Fruit fly (Drosophila melanogaster) whole organism, embryonic: Measurements from ENCODE around the gene STUB1.

ENCODE experiments used
- Abd-B ChIP-seq: fragments of 200-800 bp; sonication (Bioruptor generic); optimal IDR thresholded peaks from 2 replicates; lab custom pipeline; 2018; ENCODE audit warnings: missing biosample characterization, mild to moderate bottlenecking, missing genetic modification characterization, moderate library complexity
- Ada2b ChIP-seq: fragments of 200-800 bp; sonication (Bioruptor generic); IDR thresholded peaks from 2 replicates; pipeline ENCODE4 v1.3.6; 2022; ENCODE audit warnings: missing biosample characterization, missing genetic modification characterization
- Antp ChIP-seq: fragments of 200-800 bp; sonication (Bioruptor generic); optimal IDR thresholded peaks from 3 replicates; lab custom pipeline; 2016; ENCODE audit warnings: missing biosample characterization, missing genetic modification characterization
- BEAF-32 ChIP-seq: fragments of 200-800 bp; sonication (Bioruptor generic); optimal IDR thresholded peaks from 3 replicates; lab custom pipeline; 2017; ENCODE audit warnings: missing biosample characterization, missing genetic modification characterization, mild to moderate bottlenecking, moderate library complexity, missing genetic modification reagents
- CG11695 ChIP-seq: fragments of 200-800 bp; sonication (Bioruptor generic); IDR thresholded peaks from 3 replicates; pipeline ENCODE4 v1.3.6; 2022; ENCODE audit warnings: missing biosample characterization, missing genetic modification characterization
- CG12744 ChIP-seq: fragments of 200-800 bp; sonication (Bioruptor generic); optimal IDR thresholded peaks from 2 replicates; lab custom pipeline; 2016; ENCODE audit warnings: missing biosample characterization, missing genetic modification characterization
- CG13123 ChIP-seq: fragments of 200-800 bp; sonication (Bioruptor generic); optimal IDR thresholded peaks from 2 replicates; lab custom pipeline; 2016; ENCODE audit warnings: missing biosample characterization, missing genetic modification characterization
- CG14441 ChIP-seq: fragments of 200-800 bp; sonication (Bioruptor generic); IDR thresholded peaks from 2 replicates; pipeline ENCODE4 v1.3.6; 2022; ENCODE audit warnings: missing biosample characterization, missing genetic modification characterization
- CG14667 ChIP-seq: fragments of 200-800 bp; sonication (Bioruptor generic); IDR thresholded peaks from 2 replicates; pipeline ENCODE4 v1.3.6; 2022; ENCODE audit warnings: missing biosample characterization, missing genetic modification characterization
- CG14710 ChIP-seq: fragments of 200-800 bp; sonication (Bioruptor generic); optimal IDR thresholded peaks from 3 replicates; lab custom pipeline; 2019; ENCODE audit warnings: missing biosample characterization, mild to moderate bottlenecking, missing genetic modification characterization, moderate library complexity
- CG14965 ChIP-seq: fragments of 200-800 bp; sonication (Bioruptor generic); optimal IDR thresholded peaks from 2 replicates; lab custom pipeline; 2016; ENCODE audit warnings: missing biosample characterization, missing genetic modification characterization, borderline replicate concordance
- CG16863 ChIP-seq: fragments of 200-800 bp; sonication (Bioruptor generic); optimal IDR thresholded peaks from 3 replicates; lab custom pipeline; 2016; ENCODE audit warnings: missing biosample characterization, missing genetic modification characterization
- CG2875 ChIP-seq: fragments of 200-800 bp; sonication (Bioruptor generic); optimal IDR thresholded peaks from 2 replicates; lab custom pipeline; 2017; ENCODE audit warnings: missing biosample characterization, mild to moderate bottlenecking, missing genetic modification characterization, missing genetic modification reagents
- CG34422 ChIP-seq: fragments of 200-800 bp; sonication (Bioruptor generic); IDR thresholded peaks from 3 replicates; pipeline ENCODE4 v1.3.6; 2022; ENCODE audit warnings: missing biosample characterization, missing genetic modification characterization
- CG4617 ChIP-seq: fragments of 200-800 bp; sonication (Bioruptor generic); optimal IDR thresholded peaks from 3 replicates; lab custom pipeline; 2016; ENCODE audit warnings: missing biosample characterization, missing genetic modification characterization, borderline replicate concordance
- CG7372 ChIP-seq: fragments of 200-800 bp; sonication (Bioruptor generic); IDR thresholded peaks from 2 replicates; pipeline ENCODE4 v1.3.6; 2022; ENCODE audit warnings: missing biosample characterization, missing genetic modification characterization
- CG7556 ChIP-seq: fragments of 200-800 bp; sonication (Bioruptor generic); optimal IDR thresholded peaks from 2 replicates; lab custom pipeline; 2017; ENCODE audit warnings: missing biosample characterization, mild to moderate bottlenecking, missing genetic modification characterization
- CG8290 ChIP-seq, 3 experiments: fragments of 200-800 bp; sonication (Bioruptor generic); optimal IDR thresholded peaks; 2 replicates each; lab custom pipeline; 2016 to 2019; ENCODE audit warnings: missing biosample characterization in 3 of 3, missing genetic modification characterization in 3 of 3, mild to moderate bottlenecking in 2 of 3, moderate library complexity in 1 of 3
- CG8478 ChIP-seq: fragments of >200 bp; optimal IDR thresholded peaks from 2 replicates; lab custom pipeline; 2018
- CG8765 ChIP-seq: fragments of 200-800 bp; sonication (Bioruptor generic); IDR thresholded peaks from 2 replicates; pipeline ENCODE4 v1.3.6; 2022; ENCODE audit warnings: missing biosample characterization, missing genetic modification characterization
- Camta ChIP-seq: fragments of 200-800 bp; sonication (Bioruptor generic); optimal IDR thresholded peaks from 2 replicates; lab custom pipeline; 2016; ENCODE audit warnings: missing biosample characterization, missing genetic modification characterization
- E2f1 ChIP-seq: fragments of 200-800 bp; sonication (Bioruptor generic); IDR thresholded peaks from 2 replicates; pipeline ENCODE4 v1.3.6; 2022; ENCODE audit warnings: missing biosample characterization, missing genetic modification characterization
- HmgD ChIP-seq: fragments of 200-800 bp; sonication (Bioruptor generic); optimal IDR thresholded peaks from 3 replicates; lab custom pipeline; 2016; ENCODE audit warnings: missing biosample characterization, missing genetic modification characterization
- Spps ChIP-seq: fragments of 200-800 bp; sonication (Bioruptor generic); optimal IDR thresholded peaks from 2 replicates; lab custom pipeline; 2018; ENCODE audit warnings: missing biosample characterization, mild to moderate bottlenecking, missing genetic modification characterization
- YL-1 ChIP-seq: fragments of 200-800 bp; sonication (Bioruptor generic); optimal IDR thresholded peaks from 3 replicates; lab custom pipeline; 2017; ENCODE audit warnings: missing biosample characterization, mild to moderate bottlenecking, missing genetic modification characterization
- ab ChIP-seq: fragments of 200-800 bp; sonication (Bioruptor generic); optimal IDR thresholded peaks from 2 replicates; lab custom pipeline; 2016; ENCODE audit warnings: missing biosample characterization, missing genetic modification characterization
- br ChIP-seq: fragments of >200 bp; optimal IDR thresholded peaks from 2 replicates; lab custom pipeline; 2017
- crol ChIP-seq: fragments of 200-800 bp; sonication (Bioruptor generic); IDR thresholded peaks from 2 replicates; pipeline ENCODE4 v1.3.6; 2022; ENCODE audit warnings: missing biosample characterization, missing genetic modification characterization
- dimm ChIP-seq: fragments of 200-800 bp; sonication (Bioruptor generic); IDR thresholded peaks from 2 replicates; pipeline ENCODE4 v1.3.6; 2022; ENCODE audit warnings: missing biosample characterization, missing genetic modification characterization
- dmrt11E ChIP-seq: fragments of 200-800 bp; sonication (Bioruptor generic); optimal IDR thresholded peaks from 3 replicates; lab custom pipeline; 2018; ENCODE audit warnings: missing biosample characterization, mild to moderate bottlenecking, missing genetic modification characterization, moderate library complexity
- dmrt99B ChIP-seq: fragments of 200-800 bp; sonication (Bioruptor generic); optimal IDR thresholded peaks from 2 replicates; lab custom pipeline; 2018; ENCODE audit warnings: missing biosample characterization, mild to moderate bottlenecking, missing genetic modification characterization, moderate library complexity
- dysf ChIP-seq: fragments of 200-800 bp; sonication (Bioruptor generic); IDR thresholded peaks from 3 replicates; pipeline ENCODE4 v1.3.6; 2022; ENCODE audit warnings: missing biosample characterization, missing genetic modification characterization
- eyg ChIP-seq: fragments of 200-800 bp; sonication (Bioruptor generic); optimal IDR thresholded peaks from 3 replicates; lab custom pipeline; 2016; ENCODE audit warnings: missing biosample characterization, missing genetic modification characterization
- fd3F ChIP-seq: fragments of 200-800 bp; sonication (Bioruptor generic); optimal IDR thresholded peaks from 2 replicates; lab custom pipeline; 2018; ENCODE audit warnings: missing biosample characterization, mild to moderate bottlenecking, missing genetic modification characterization, moderate library complexity
- gcm ChIP-seq: fragments of 200-800 bp; sonication (Bioruptor generic); optimal IDR thresholded peaks from 2 replicates; lab custom pipeline; 2019; ENCODE audit warnings: missing biosample characterization, mild to moderate bottlenecking, missing genetic modification characterization, moderate library complexity
- grau ChIP-seq: fragments of 200-800 bp; optimal IDR thresholded peaks from 3 replicates; lab custom pipeline; 2019; ENCODE audit warnings: missing biosample characterization, mild to moderate bottlenecking, missing genetic modification characterization, moderate library complexity
- grn ChIP-seq: fragments of 200-800 bp; sonication (Bioruptor generic); optimal IDR thresholded peaks from 3 replicates; lab custom pipeline; 2017; ENCODE audit warnings: missing biosample characterization, missing genetic modification characterization
- jing ChIP-seq: fragments of 200-800 bp; sonication (Bioruptor generic); optimal IDR thresholded peaks from 2 replicates; lab custom pipeline; 2018; ENCODE audit warnings: missing biosample characterization, mild to moderate bottlenecking, missing genetic modification characterization
- kah ChIP-seq: fragments of 200-800 bp; sonication (Bioruptor generic); optimal IDR thresholded peaks from 2 replicates; lab custom pipeline; 2018; ENCODE audit warnings: missing biosample characterization, mild to moderate bottlenecking, missing genetic modification characterization
- mirr ChIP-seq: fragments of 200-800 bp; sonication (Bioruptor generic); optimal IDR thresholded peaks from 3 replicates; lab custom pipeline; 2018; ENCODE audit warnings: missing biosample characterization, mild to moderate bottlenecking, missing genetic modification characterization
- odd ChIP-seq: fragments of 200-800 bp; sonication (Bioruptor generic); optimal IDR thresholded peaks from 2 replicates; lab custom pipeline; 2017; ENCODE audit warnings: missing biosample characterization, mild to moderate bottlenecking, missing genetic modification characterization
- peb ChIP-seq: fragments of 200-800 bp; sonication (Bioruptor generic); IDR thresholded peaks from 2 replicates; pipeline ENCODE4 v1.3.6; 2022; ENCODE audit warnings: missing biosample characterization, missing genetic modification characterization
- psq ChIP-seq: fragments of 200-800 bp; sonication (Bioruptor generic); optimal IDR thresholded peaks from 2 replicates; lab custom pipeline; 2017; ENCODE audit warnings: missing biosample characterization, missing genetic modification characterization
- repo ChIP-seq: fragments of 200-800 bp; sonication (Bioruptor generic); optimal IDR thresholded peaks from 2 replicates; lab custom pipeline; 2016; ENCODE audit warnings: missing biosample characterization, missing genetic modification characterization
- run ChIP-seq: fragments of 200-800 bp; sonication (Bioruptor generic); optimal IDR thresholded peaks from 3 replicates; lab custom pipeline; 2018; ENCODE audit warnings: missing biosample characterization, mild to moderate bottlenecking, missing genetic modification characterization
- sens-2 ChIP-seq: fragments of 200-800 bp; sonication (Bioruptor generic); IDR thresholded peaks from 2 replicates; pipeline ENCODE4 v1.3.6; 2022; ENCODE audit warnings: missing biosample characterization, missing genetic modification characterization
- seq ChIP-seq: fragments of 200-800 bp; sonication (Bioruptor generic); IDR thresholded peaks from 2 replicates; pipeline ENCODE4 v1.3.6; 2022; ENCODE audit warnings: missing biosample characterization, missing genetic modification characterization
- sna ChIP-seq: fragments of 200-800 bp; sonication (Bioruptor generic); IDR thresholded peaks from 2 replicates; pipeline ENCODE4 v1.3.6; 2022; ENCODE audit warnings: missing biosample characterization, missing genetic modification characterization; ENCODE audit not compliant: partially characterized antibody
- stc ChIP-seq: fragments of 200-800 bp; sonication (Bioruptor generic); IDR thresholded peaks from 2 replicates; pipeline ENCODE4 v1.3.6; 2022; ENCODE audit warnings: missing biosample characterization, missing genetic modification characterization
- tx ChIP-seq: fragments of 200-800 bp; sonication (Bioruptor generic); optimal IDR thresholded peaks from 2 replicates; lab custom pipeline; 2016; ENCODE audit warnings: missing biosample characterization, missing genetic modification characterization
- zf30C ChIP-seq: fragments of 200-800 bp; sonication (Bioruptor generic); optimal IDR thresholded peaks from 3 replicates; lab custom pipeline; 2018; ENCODE audit warnings: missing biosample characterization, mild to moderate bottlenecking, missing genetic modification characterization
- zfh1 ChIP-seq: fragments of 200-800 bp; sonication (Bioruptor generic); IDR thresholded peaks from 3 replicates; pipeline ENCODE4 v1.3.6; 2022; ENCODE audit warnings: missing biosample characterization, missing genetic modification characterization

Gene STUB1

dm6 chr2L:10468388-10468787, 31.0 kb downstream of the STUB1 start (continued):
- TF ChIP-seq peb (GFP tag; lab: Robert Waterston, UW) (peak; percentile 56), mirr (GFP tag; lab: Kevin White, UChicago) (peak; percentile 30), sens-2 (peak; percentile 29; the same call in 1 of the 2 replicates), jing (GFP tag; lab: Kevin White, UChicago) (peak; percentile 14), dimm (GFP tag; lab: Robert Waterston, UW) (no peak), zfh1 (GFP tag; lab: Robert Waterston, UW) (peak; percentile 76), CG8290 (GFP tag; optimal IDR thresholded peaks at IDR 0.05; lab: Kevin White, UChicago) (no peak), CG8290 (tag; optimal IDR thresholded peaks at IDR 0.05; lab: Kevin White, UChicago) (peak in 1 of 2 experiments; percentile 84), ab (no peak), Abd-B (GFP tag; lab: Kevin White, UChicago) (peak; percentile 35), odd (peak; percentile 11), stc (0 out of 2 replicates have a peak, but pooled peaks have one; percentile 24), CG12744 (GFP tag; lab: Kevin White, UChicago) (no peak), dmrt99B (tag; lab: Kevin White, UChicago) (peak; percentile 70), CG8478 (no peak), tx (GFP tag; lab: Kevin White, UChicago) (no peak), CG13123 (GFP tag; lab: Kevin White, UChicago) (no peak), run (tag; lab: Kevin White, UChicago) (no peak), sna (GFP tag; lab: Robert Waterston, UW) (no peak), CG16863 (GFP tag; lab: Kevin White, UChicago) (peak; percentile 8), repo (GFP tag; lab: Kevin White, UChicago) (no peak), CG7372 (peak; percentile 62; the same call in 1 of the 2 replicates), CG14441 (GFP tag; lab: Robert Waterston, UW) (peak; percentile 73), CG14710 (tag; lab: Kevin White, UChicago) (peak; percentile 7), crol (no peak), br (no peak), kah (peak; percentile 90), CG14965 (no peak), dmrt11E (tag; lab: Kevin White, UChicago) (no peak), Antp (GFP tag; lab: Kevin White, UChicago) (peak; percentile 49), seq (GFP tag; lab: Robert Waterston, UW) (no peak), BEAF-32 (no peak), psq (GFP tag; lab: Kevin White, UChicago) (no peak), grau (tag; lab: Kevin White, UChicago) (peak; percentile 61), dysf (GFP tag; lab: Robert Waterston, UW) (peak; percentile 72), Ada2b (peak; percentile 43; the same call in 1 of the 2 replicates), CG14667 (no peak; the same call in 1 of the 2 replicates), CG11695 (GFP tag; lab: Robert Waterston, UW) (peak; percentile 41; the same call in 1 of the 3 replicates), CG34422 (GFP tag; lab: Robert Waterston, UW) (peak; percentile 73; the same call in 2 of the 3 replicates), HmgD (GFP tag; lab: Kevin White, UChicago) (no peak), Camta (GFP tag; lab: Kevin White, UChicago) (no peak), CG4617 (GFP tag; lab: Kevin White, UChicago) (no peak), YL-1 (no peak), grn (GFP tag; lab: Kevin White, UChicago) (no peak), fd3F (GFP tag; lab: Kevin White, UChicago) (peak; percentile 33), CG2875 (GFP tag; lab: Kevin White, UChicago) (peak; percentile 24), CG7556 (GFP tag; lab: Kevin White, UChicago) (peak; percentile 15), E2f1 (GFP tag; lab: Robert Waterston, UW) (peak; percentile 57), CG8765 (GFP tag; lab: Robert Waterston, UW) (no peak), Spps (tag; lab: Kevin White, UChicago) (no peak), eyg (GFP tag; lab: Kevin White, UChicago) (no peak), zf30C (GFP tag; lab: Kevin White, UChicago) (peak; percentile 57), gcm (GFP tag; lab: Kevin White, UChicago) (peak; percentile 2)
